Fruit fly (Drosophila melanogaster): Measurements from ENCODE around the gene CG33116.

DNA sequence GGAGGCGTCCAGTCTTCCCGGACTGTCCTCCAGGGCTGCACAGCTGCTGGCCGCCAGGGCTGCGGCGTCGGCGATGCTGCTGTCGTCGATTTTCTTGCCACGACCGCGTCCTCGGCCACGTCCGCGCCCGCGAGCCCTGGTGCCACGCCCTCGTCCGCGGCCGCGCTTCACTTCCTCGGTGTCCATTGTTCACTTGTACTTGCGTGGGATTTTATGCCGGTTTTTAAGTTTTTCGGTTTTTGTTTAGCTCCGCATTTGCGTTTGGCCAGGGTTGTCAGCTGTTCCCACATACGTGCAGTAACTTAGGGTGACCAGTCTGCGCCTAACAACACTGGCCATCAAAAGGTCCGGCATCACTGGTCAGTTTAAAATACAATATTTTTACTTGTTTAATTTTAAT, 48.9 kb downstream of the CG33116 start, which contains the start of gene Hakai:
- peak; percentile 67 for TF ChIP-seq CG7045 (GFP tag; optimal IDR thresholded peaks at IDR 0.05)
- no peak for TF ChIP-seq kay (GFP tag; ENCODE audit: borderline replicate concordance)
- TF ChIP-seq Clk (GFP tag; optimal IDR thresholded peaks at IDR 0.05) = peak; percentile 27
- TF ChIP-seq Crg-1 (GFP tag; optimal IDR thresholded peaks at IDR 0.05) = peak; percentile 37
- TF ChIP-seq Mnt (GFP tag; optimal IDR thresholded peaks at IDR 0.05) = peak; percentile 38
- TF ChIP-seq CG12768 (GFP tag; optimal IDR thresholded peaks at IDR 0.05) = peak; percentile 65
- peak; percentile 70 for TF ChIP-seq tj (GFP tag; optimal IDR thresholded peaks at IDR 0.05)
- TF ChIP-seq cnc (optimal IDR thresholded peaks at IDR 0.05) = no peak
- TF ChIP-seq toe (GFP tag; optimal IDR thresholded peaks at IDR 0.05) = peak; percentile 74
- TF ChIP-seq ovo (GFP tag; optimal IDR thresholded peaks at IDR 0.05) = no peak
- TF ChIP-seq CG33017 (tag; optimal IDR thresholded peaks at IDR 0.05) = no peak
- peak; percentile 60 for TF ChIP-seq bab1 (GFP tag; optimal IDR thresholded peaks at IDR 0.05)
- TF ChIP-seq cic (GFP tag; optimal IDR thresholded peaks at IDR 0.05) = peak; percentile 6

Measured in whole organism, adult.